Fruit fly (Drosophila melanogaster) whole organism, prepupa: ENCODE data around the gene CG34398.

Experiments used
- Blimp-1 ChIP-seq: fragments of 200-800 bp; sonication (Bioruptor generic); optimal IDR thresholded peaks from 3 replicates; lab custom pipeline; 2017; ENCODE audit warnings: missing biosample characterization, missing genetic modification characterization, mild to moderate bottlenecking, moderate library complexity, missing genetic modification reagents
- CG10631 ChIP-seq: fragments of 200-800 bp; sonication (Bioruptor generic); optimal IDR thresholded peaks from 2 replicates; lab custom pipeline; 2016; ENCODE audit warnings: missing biosample characterization, missing genetic modification characterization
- CG10669 ChIP-seq: fragments of 200-800 bp; sonication (Bioruptor generic); optimal IDR thresholded peaks from 3 replicates; lab custom pipeline; 2018; ENCODE audit warnings: missing biosample characterization, mild to moderate bottlenecking, missing genetic modification characterization, moderate library complexity
- CG11762 ChIP-seq: fragments of 200-800 bp; sonication (Bioruptor generic); optimal IDR thresholded peaks from 3 replicates; lab custom pipeline; 2016; ENCODE audit warnings: missing biosample characterization, missing genetic modification characterization; ENCODE audit not compliant: insufficient read depth
- CG11902 ChIP-seq: fragments of 200-800 bp; sonication (Bioruptor generic); optimal IDR thresholded peaks from 3 replicates; lab custom pipeline; 2016; ENCODE audit warnings: missing biosample characterization, missing genetic modification characterization
- CG15336 ChIP-seq: fragments of 200-800 bp; sonication (Bioruptor generic); IDR thresholded peaks from 2 replicates; pipeline ENCODE4 v1.3.6; 2022; ENCODE audit warnings: missing biosample characterization, missing genetic modification characterization
- CG1621 ChIP-seq: fragments of 200-800 bp; sonication (Bioruptor generic); optimal IDR thresholded peaks from 3 replicates; lab custom pipeline; 2018; ENCODE audit warnings: missing biosample characterization, mild to moderate bottlenecking, missing genetic modification characterization
- CG16779 ChIP-seq: fragments of 200-800 bp; sonication (Bioruptor generic); optimal IDR thresholded peaks from 3 replicates; lab custom pipeline; 2017; ENCODE audit warnings: missing biosample characterization, mild to moderate bottlenecking, missing genetic modification characterization
- CG3032 ChIP-seq: fragments of 200-800 bp; optimal IDR thresholded peaks from 2 replicates; lab custom pipeline; 2019; ENCODE audit warnings: missing biosample characterization, mild to moderate bottlenecking, missing genetic modification characterization, moderate library complexity
- CG31627 ChIP-seq: fragments of 200-800 bp; sonication (Bioruptor generic); optimal IDR thresholded peaks from 3 replicates; lab custom pipeline; 2016; ENCODE audit warnings: missing biosample characterization, missing genetic modification characterization
- CG32006 ChIP-seq: fragments of 200-800 bp; sonication (Bioruptor generic); optimal IDR thresholded peaks from 3 replicates; lab custom pipeline; 2017; ENCODE audit warnings: missing biosample characterization, mild to moderate bottlenecking, missing genetic modification characterization
- CG3919 ChIP-seq: fragments of 200-800 bp; sonication (Bioruptor generic); optimal IDR thresholded peaks from 3 replicates; lab custom pipeline; 2016; ENCODE audit warnings: missing biosample characterization, missing genetic modification characterization
- CG4318 ChIP-seq: fragments of 200-800 bp; sonication (Bioruptor generic); optimal IDR thresholded peaks from 3 replicates; lab custom pipeline; 2017; ENCODE audit warnings: missing biosample characterization, mild to moderate bottlenecking, missing genetic modification characterization
- CG6163 ChIP-seq: fragments of 200-800 bp; sonication (Bioruptor generic); IDR thresholded peaks from 3 replicates; pipeline ENCODE4 v1.3.6; 2022; ENCODE audit warnings: missing biosample characterization, missing genetic modification characterization
- CG6276 ChIP-seq: fragments of 200-800 bp; sonication (Bioruptor generic); optimal IDR thresholded peaks from 2 replicates; lab custom pipeline; 2017; ENCODE audit warnings: missing biosample characterization, mild to moderate bottlenecking, missing genetic modification characterization
- CG6808 ChIP-seq: fragments of 200-800 bp; sonication (Bioruptor generic); optimal IDR thresholded peaks from 3 replicates; lab custom pipeline; 2017; ENCODE audit warnings: missing biosample characterization, missing genetic modification characterization, mild to moderate bottlenecking, moderate library complexity, missing genetic modification reagents
- CG6854 ChIP-seq: fragments of 200-800 bp; sonication (Bioruptor generic); optimal IDR thresholded peaks from 2 replicates; lab custom pipeline; 2017; ENCODE audit warnings: missing biosample characterization, mild to moderate bottlenecking, missing genetic modification characterization
- CG8319 ChIP-seq: fragments of 200-800 bp; sonication (Bioruptor generic); optimal IDR thresholded peaks from 3 replicates; lab custom pipeline; 2016; ENCODE audit warnings: missing biosample characterization, missing genetic modification characterization
- CG8632 ChIP-seq: fragments of 200-800 bp; sonication (Bioruptor generic); optimal IDR thresholded peaks from 3 replicates; lab custom pipeline; 2016; ENCODE audit warnings: missing biosample characterization, missing genetic modification characterization
- Eip93F ChIP-seq: fragments of 200-800 bp; sonication (Bioruptor generic); optimal IDR thresholded peaks from 2 replicates; lab custom pipeline; 2016; ENCODE audit warnings: missing biosample characterization, mild to moderate bottlenecking, missing genetic modification characterization
- Ets21C ChIP-seq: fragments of 200-800 bp; sonication (Bioruptor generic); optimal IDR thresholded peaks from 3 replicates; lab custom pipeline; 2016; ENCODE audit warnings: missing biosample characterization, missing genetic modification characterization
- Ets96B ChIP-seq: fragments of 200-800 bp; optimal IDR thresholded peaks from 2 replicates; lab custom pipeline; 2019; ENCODE audit warnings: missing biosample characterization, mild to moderate bottlenecking, missing genetic modification characterization, moderate library complexity
- Gug ChIP-seq: fragments of 200-800 bp; sonication (Bioruptor generic); IDR thresholded peaks from 2 replicates; pipeline ENCODE4 v1.3.6; 2022; ENCODE audit warnings: missing biosample characterization, missing genetic modification characterization
- Hr38 ChIP-seq: sonication (Bioruptor generic); optimal IDR thresholded peaks from 2 replicates; lab custom pipeline; 2016; ENCODE audit warnings: missing biosample characterization, missing genetic modification characterization
- Hr4 ChIP-seq: fragments of 200-800 bp; sonication (Bioruptor generic); optimal IDR thresholded peaks from 3 replicates; lab custom pipeline; 2016; ENCODE audit warnings: missing biosample characterization, missing genetic modification characterization
- Lpt ChIP-seq: fragments of 200-800 bp; sonication (Bioruptor generic); optimal IDR thresholded peaks from 3 replicates; lab custom pipeline; 2016; ENCODE audit warnings: missing biosample characterization, missing genetic modification characterization
- OdsH ChIP-seq: fragments of 200-800 bp; sonication (Bioruptor generic); optimal IDR thresholded peaks from 3 replicates; lab custom pipeline; 2016; ENCODE audit warnings: missing biosample characterization, missing genetic modification characterization
- Sox102F ChIP-seq: fragments of 200-800 bp; sonication (Bioruptor generic); optimal IDR thresholded peaks from 2 replicates; lab custom pipeline; 2016; ENCODE audit warnings: missing biosample characterization, mild to moderate bottlenecking, missing genetic modification characterization
- Sox14 ChIP-seq: fragments of 200-800 bp; sonication (Bioruptor generic); optimal IDR thresholded peaks from 3 replicates; lab custom pipeline; 2016; ENCODE audit warnings: missing biosample characterization, missing genetic modification characterization
- Sox15 ChIP-seq: fragments of 200-800 bp; sonication (Bioruptor generic); optimal IDR thresholded peaks from 3 replicates; lab custom pipeline; 2016; ENCODE audit warnings: missing biosample characterization, missing genetic modification characterization
- achi ChIP-seq: fragments of 200-800 bp; sonication (Bioruptor generic); optimal IDR thresholded peaks from 3 replicates; lab custom pipeline; 2016; ENCODE audit warnings: missing biosample characterization, missing genetic modification characterization
- acj6 ChIP-seq: fragments of 200-800 bp; sonication (Bioruptor generic); optimal IDR thresholded peaks from 3 replicates; lab custom pipeline; 2016; ENCODE audit warnings: missing biosample characterization, missing genetic modification characterization
- cyc ChIP-seq: fragments of 200-800 bp; sonication (Bioruptor generic); optimal IDR thresholded peaks from 3 replicates; lab custom pipeline; 2016; ENCODE audit warnings: missing biosample characterization, missing genetic modification characterization
- dac ChIP-seq: fragments of 200-800 bp; sonication (Bioruptor generic); optimal IDR thresholded peaks from 2 replicates; lab custom pipeline; 2017; ENCODE audit warnings: missing biosample characterization, mild to moderate bottlenecking, missing genetic modification characterization
- dsx ChIP-seq: fragments of 200-800 bp; optimal IDR thresholded peaks from 3 replicates; lab custom pipeline; 2019; ENCODE audit warnings: missing biosample characterization, mild to moderate bottlenecking, missing genetic modification characterization, moderate library complexity; ENCODE audit not compliant: poor library complexity, severe bottlenecking
- fd59A ChIP-seq: fragments of 200-800 bp; sonication (Bioruptor generic); optimal IDR thresholded peaks from 2 replicates; lab custom pipeline; 2017; ENCODE audit warnings: missing biosample characterization, mild to moderate bottlenecking, missing genetic modification characterization, missing genetic modification reagents
- fd85E ChIP-seq: fragments of 200-800 bp; sonication (Bioruptor generic); optimal IDR thresholded peaks from 3 replicates; lab custom pipeline; 2016; ENCODE audit warnings: missing biosample characterization, missing genetic modification characterization
- fkh ChIP-seq: fragments of 200-800 bp; sonication (Bioruptor generic); optimal IDR thresholded peaks from 3 replicates; lab custom pipeline; 2017; ENCODE audit warnings: missing biosample characterization, mild to moderate bottlenecking, missing genetic modification characterization, moderate library complexity
- lz ChIP-seq: fragments of 200-800 bp; sonication (Bioruptor generic); optimal IDR thresholded peaks from 3 replicates; lab custom pipeline; 2016; ENCODE audit warnings: missing biosample characterization, missing genetic modification characterization
- net ChIP-seq: fragments of 200-800 bp; sonication (Bioruptor generic); optimal IDR thresholded peaks from 3 replicates; lab custom pipeline; 2016; ENCODE audit warnings: missing biosample characterization, missing genetic modification characterization
- pdm3 ChIP-seq: fragments of 200-800 bp; sonication (Bioruptor generic); optimal IDR thresholded peaks from 3 replicates; lab custom pipeline; 2016; ENCODE audit warnings: missing biosample characterization, missing genetic modification characterization
- salr ChIP-seq, 2 experiments: fragments of 200-800 bp; sonication (Bioruptor generic); optimal IDR thresholded peaks; 3 replicates each; lab custom pipeline; 2016 to 2018; ENCODE audit warnings: missing biosample characterization in 2 of 2, missing genetic modification characterization in 2 of 2, mild to moderate bottlenecking in 1 of 2
- spab ChIP-seq: fragments of 200-800 bp; sonication (Bioruptor generic); optimal IDR thresholded peaks from 2 replicates; lab custom pipeline; 2017; ENCODE audit warnings: missing biosample characterization, mild to moderate bottlenecking, missing genetic modification characterization, missing genetic modification reagents
- ss ChIP-seq, 2 experiments: fragments of 200-800 bp; sonication (Bioruptor generic); optimal IDR thresholded peaks; 2 replicates in 1 of 2; 3 replicates in 1 of 2; lab custom pipeline; 2017 to 2018; ENCODE audit warnings: mild to moderate bottlenecking in 2 of 2, missing biosample characterization in 2 of 2, missing genetic modification characterization in 2 of 2, moderate library complexity in 1 of 2
- svp ChIP-seq: fragments of 200-800 bp; sonication (Bioruptor generic); peaks from one replicate; lab custom pipeline; 2016; ENCODE audit warnings: missing biosample characterization, missing genetic modification characterization
- topi ChIP-seq: fragments of 200-800 bp; sonication (Bioruptor generic); optimal IDR thresholded peaks from 3 replicates; lab custom pipeline; 2016; ENCODE audit warnings: missing biosample characterization, missing genetic modification characterization
- vri ChIP-seq: fragments of 200-800 bp; sonication (Bioruptor generic); optimal IDR thresholded peaks from 3 replicates; lab custom pipeline; 2016; ENCODE audit warnings: missing biosample characterization, mild to moderate bottlenecking, missing genetic modification characterization

Gene CG34398

DNA sequence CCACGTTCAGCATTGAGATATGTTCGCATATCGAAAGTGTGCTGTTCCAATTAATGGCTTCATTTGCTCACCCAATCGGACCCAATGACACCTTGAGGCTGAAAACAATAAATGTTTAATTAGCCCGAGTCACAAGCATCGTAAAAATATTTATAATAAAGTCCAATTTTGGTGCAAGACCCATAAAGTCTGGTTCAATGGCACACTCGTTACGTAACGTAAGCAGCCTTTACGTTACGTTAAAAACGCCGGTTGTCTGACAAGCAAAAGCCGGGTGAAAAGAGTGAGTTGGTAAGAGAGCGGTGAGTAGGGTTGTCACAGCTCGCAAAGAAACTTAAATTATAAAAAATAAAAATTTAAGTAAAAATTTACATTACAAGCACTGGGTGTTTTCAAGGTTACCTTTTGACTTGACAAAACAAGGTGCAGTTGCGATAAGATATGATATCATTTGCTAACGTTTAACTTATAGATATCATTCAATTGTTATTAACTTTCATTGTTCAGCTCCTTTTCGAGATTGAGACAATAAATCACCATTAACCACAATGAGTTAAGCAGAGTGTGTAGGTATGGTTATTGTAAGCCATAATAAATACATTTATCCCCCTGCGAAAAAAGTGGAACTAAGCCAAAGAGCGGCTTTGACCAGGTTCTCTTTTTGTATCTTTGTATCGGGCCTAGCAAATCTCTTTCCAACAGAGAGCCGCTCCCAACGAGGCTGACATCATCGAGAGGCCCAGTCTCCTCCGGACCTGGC, 452 bp upstream of the CG34398 start (continued):
- TF ChIP-seq CG16779 (peak; percentile 61), Lpt (GFP tag; lab: Kevin White, UChicago) (peak; percentile 53), CG6276 (GFP tag; lab: Kevin White, UChicago) (peak; percentile 80), pdm3 (GFP tag; lab: Kevin White, UChicago) (peak; percentile 64), Hr38 (GFP tag; lab: Kevin White, UChicago) (no peak), CG1621 (tag; lab: Kevin White, UChicago) (no peak), fd59A (GFP tag; lab: Kevin White, UChicago) (peak; percentile 63), Hr4 (peak; percentile 82), CG3919 (GFP tag; lab: Kevin White, UChicago) (peak; percentile 70), CG4318 (GFP tag; lab: Kevin White, UChicago) (peak; percentile 67), CG8319 (GFP tag; lab: Kevin White, UChicago) (no peak), CG10669 (peak; percentile 74), fkh (no peak), vri (peak; percentile 67), Eip93F (peak; percentile 47), CG15336 (GFP tag; lab: Robert Waterston, UW) (peak; percentile 77), spab (peak; percentile 71), CG11762 (peak; percentile 67), CG10631 (GFP tag; lab: Kevin White, UChicago) (peak; percentile 79), salr (GFP tag; optimal IDR thresholded peaks at IDR 0.05; lab: Kevin White, UChicago) (peak in 1 of 2 experiments; percentile 47), Blimp-1 (GFP tag; lab: Kevin White, UChicago) (peak; percentile 15), svp (GFP tag; lab: Kevin White, UChicago) (peak; percentile 90), Sox14 (peak; percentile 79), Ets96B (tag; lab: Kevin White, UChicago) (peak; percentile 76), CG6854 (GFP tag; lab: Kevin White, UChicago) (peak; percentile 27), CG11902 (GFP tag; lab: Kevin White, UChicago) (peak; percentile 21), CG8632 (GFP tag; lab: Kevin White, UChicago) (peak; percentile 57), CG6808 (GFP tag; lab: Kevin White, UChicago) (peak; percentile 80)
- TF ChIP-seq, all 60 proteins: peak for 54

- TF ChIP-seq CG4318 (GFP tag; lab: Kevin White, UChicago): no peak
These were observed 3.3 kb downstream of the CG34398 start for dm6 chr2L:8901882-8902281.

- TF ChIP-seq CG3032 (tag; lab: Kevin White, UChicago) (peak; percentile 49), topi (GFP tag; lab: Kevin White, UChicago) (peak; percentile 53), ss (GFP tag; optimal IDR thresholded peaks at IDR 0.05; lab: Kevin White, UChicago) (no peak), CG6163 (GFP tag; lab: Robert Waterston, UW) (no peak), lz (GFP tag; lab: Kevin White, UChicago) (peak; percentile 29), Ets21C (GFP tag; lab: Kevin White, UChicago) (no peak), acj6 (GFP tag; lab: Kevin White, UChicago) (no peak), dac (GFP tag; lab: Kevin White, UChicago) (no peak), achi (GFP tag; lab: Kevin White, UChicago) (peak; percentile 16), CG16779 (no peak), fd85E (GFP tag; lab: Kevin White, UChicago) (no peak), dsx (GFP tag; lab: Kevin White, UChicago) (no peak), CG31627 (no peak), Eip93F (no peak), CG32006 (GFP tag; lab: Kevin White, UChicago) (no peak), net (GFP tag; lab: Kevin White, UChicago) (no peak), CG10669 (no peak), OdsH (GFP tag; lab: Kevin White, UChicago) (no peak), CG8319 (GFP tag; lab: Kevin White, UChicago) (no peak), CG8632 (GFP tag; lab: Kevin White, UChicago) (no peak), Sox102F (GFP tag; lab: Kevin White, UChicago) (peak; percentile 8), Sox15 (no peak), CG15336 (GFP tag; lab: Robert Waterston, UW) (no peak), Gug (no peak), cyc (GFP tag; lab: Kevin White, UChicago) (peak; percentile 38), vri (peak; percentile 17)
These were observed 7.7 kb downstream of the CG34398 start for dm6 chr2L:8906279-8906678.
